Fruit fly (Drosophila melanogaster) S2 (cell line): ENCODE results near the gene mRpL20.

Experiments
- CG8478 ChIP-seq: fragments of >200 bp; optimal IDR thresholded peaks from 2 replicates; lab custom pipeline; 2018
- CTCF ChIP-seq, 2 experiments: fragments of >200 bp; optimal IDR thresholded peaks; 2 replicates each; lab custom pipeline; 2018

DNA sequence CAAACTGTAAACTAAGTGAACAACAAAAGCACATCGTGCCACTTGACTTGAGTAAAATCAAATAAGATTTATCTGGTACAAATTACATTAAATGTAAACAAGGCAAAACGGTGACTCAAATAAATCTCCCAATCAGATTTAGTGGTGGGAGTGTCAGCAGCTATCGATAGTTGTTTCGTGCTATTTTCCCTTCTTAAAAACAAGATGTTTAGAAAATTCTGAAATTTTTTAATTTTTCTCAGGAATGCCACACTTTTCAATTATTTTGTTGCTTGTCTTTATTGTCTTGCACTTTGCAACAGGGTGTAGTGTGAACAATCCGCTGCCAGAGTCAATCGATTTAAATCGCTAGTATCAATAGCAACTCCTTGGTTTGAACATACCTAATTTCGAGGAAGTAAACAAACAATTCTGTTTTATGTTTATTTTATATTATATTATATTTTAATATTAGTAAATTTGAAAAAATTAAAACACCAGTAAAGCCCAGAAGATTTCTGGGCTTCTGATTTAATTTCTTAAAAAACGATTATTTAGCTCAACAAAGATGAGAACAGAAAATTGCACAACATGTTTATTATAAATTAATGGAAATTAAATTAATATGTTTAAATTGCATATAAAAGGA lies 2.4 kb downstream of the mRpL20 start, which contains the start of gene MICAL-like:
- no peak for TF ChIP-seq CTCF (optimal IDR thresholded peaks at IDR 0.05; lab: Kevin White, UChicago)
- no peak for TF ChIP-seq CG8478 (lab: Kevin White, UChicago)
